Fruit fly (Drosophila melanogaster): ENCODE results near the gene Cht6.

dm6 chrX:10020857-10021256 is 4.2 kb downstream of the Cht6 start:
- TF ChIP-seq bab1 (GFP tag; optimal IDR thresholded peaks at IDR 0.05), result no peak
- TF ChIP-seq CG12768 (GFP tag; optimal IDR thresholded peaks at IDR 0.05), result no peak
- no peak for TF ChIP-seq CG1620 (GFP tag; optimal IDR thresholded peaks at IDR 0.05)
- no peak for TF ChIP-seq cnc (optimal IDR thresholded peaks at IDR 0.05)
- no peak for TF ChIP-seq CG11617 (GFP tag; optimal IDR thresholded peaks at IDR 0.05)
- no peak for TF ChIP-seq tj (GFP tag; optimal IDR thresholded peaks at IDR 0.05)
- TF ChIP-seq Clk (GFP tag; optimal IDR thresholded peaks at IDR 0.05), result no peak
- TF ChIP-seq kay (GFP tag; ENCODE audit: borderline replicate concordance), result no peak
- TF ChIP-seq CG33017 (tag; optimal IDR thresholded peaks at IDR 0.05), result no peak
- no peak for TF ChIP-seq toe (GFP tag; optimal IDR thresholded peaks at IDR 0.05)

All from whole organism, adult.